Fruit fly (Drosophila melanogaster) whole organism, pupa: ENCODE data around the gene CG4629.

Source experiments
- CG14655 ChIP-seq: fragments of 200-800 bp; sonication (Bioruptor generic); optimal IDR thresholded peaks from 3 replicates; lab custom pipeline; 2017; ENCODE audit warnings: mild to moderate bottlenecking, missing biosample characterization, missing genetic modification reagents, missing genetic modification characterization
- CG15710 ChIP-seq: fragments of 200-800 bp; sonication (Bioruptor generic); optimal IDR thresholded peaks from 2 replicates; lab custom pipeline; 2018; ENCODE audit warnings: missing biosample characterization, mild to moderate bottlenecking, missing genetic modification characterization, moderate library complexity
- CG17806 ChIP-seq: fragments of 200-800 bp; sonication (Bioruptor generic); optimal IDR thresholded peaks from 2 replicates; lab custom pipeline; 2018; ENCODE audit warnings: missing biosample characterization, mild to moderate bottlenecking, missing genetic modification characterization, moderate library complexity
- CG8159 ChIP-seq: fragments of 200-800 bp; sonication (Bioruptor generic); optimal IDR thresholded peaks from 3 replicates; lab custom pipeline; 2018; ENCODE audit warnings: missing biosample characterization, mild to moderate bottlenecking, missing genetic modification characterization, moderate library complexity
- Ets98B ChIP-seq: fragments of 200-800 bp; sonication (Bioruptor generic); IDR thresholded peaks from 2 replicates; pipeline ENCODE4 v1.3.6; 2022; ENCODE audit warnings: missing biosample characterization, missing genetic modification characterization
- Pif1B ChIP-seq: fragments of 200-800 bp; sonication (Bioruptor generic); optimal IDR thresholded peaks from 3 replicates; lab custom pipeline; 2016; ENCODE audit warnings: missing biosample characterization, missing genetic modification characterization

DNA sequence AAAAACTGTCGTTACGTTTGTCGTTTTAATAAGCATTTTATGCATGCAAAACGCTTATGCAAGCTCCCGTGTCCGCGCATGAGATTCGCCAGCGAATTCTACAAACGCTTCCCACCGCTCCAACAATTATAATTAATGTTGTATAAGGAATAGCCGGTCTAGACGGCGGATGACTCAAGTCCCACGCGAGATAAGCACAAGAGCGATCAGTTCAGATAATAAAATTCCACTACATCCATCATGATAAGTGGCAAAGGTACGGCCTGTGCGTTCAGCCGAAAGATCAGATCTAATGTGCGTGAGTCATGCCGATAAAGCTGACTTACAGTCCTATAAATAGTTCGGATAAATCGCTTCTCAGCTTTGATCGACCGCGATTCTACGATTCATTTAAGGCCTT is 24.2 kb upstream of the CG4629 start:
- TF ChIP-seq CG17806 (tag; lab: Kevin White, UChicago) (no peak), Ets98B (GFP tag; lab: Robert Waterston, UW) (no peak), CG8159 (tag; lab: Kevin White, UChicago) (no peak), CG15710 (no peak), Pif1B (GFP tag; lab: Kevin White, UChicago) (no peak), CG14655 (GFP tag; lab: Kevin White, UChicago) (no peak)
